Fruit fly (Drosophila melanogaster): ENCODE measurements around the gene lic.

The lic gene

DNA sequence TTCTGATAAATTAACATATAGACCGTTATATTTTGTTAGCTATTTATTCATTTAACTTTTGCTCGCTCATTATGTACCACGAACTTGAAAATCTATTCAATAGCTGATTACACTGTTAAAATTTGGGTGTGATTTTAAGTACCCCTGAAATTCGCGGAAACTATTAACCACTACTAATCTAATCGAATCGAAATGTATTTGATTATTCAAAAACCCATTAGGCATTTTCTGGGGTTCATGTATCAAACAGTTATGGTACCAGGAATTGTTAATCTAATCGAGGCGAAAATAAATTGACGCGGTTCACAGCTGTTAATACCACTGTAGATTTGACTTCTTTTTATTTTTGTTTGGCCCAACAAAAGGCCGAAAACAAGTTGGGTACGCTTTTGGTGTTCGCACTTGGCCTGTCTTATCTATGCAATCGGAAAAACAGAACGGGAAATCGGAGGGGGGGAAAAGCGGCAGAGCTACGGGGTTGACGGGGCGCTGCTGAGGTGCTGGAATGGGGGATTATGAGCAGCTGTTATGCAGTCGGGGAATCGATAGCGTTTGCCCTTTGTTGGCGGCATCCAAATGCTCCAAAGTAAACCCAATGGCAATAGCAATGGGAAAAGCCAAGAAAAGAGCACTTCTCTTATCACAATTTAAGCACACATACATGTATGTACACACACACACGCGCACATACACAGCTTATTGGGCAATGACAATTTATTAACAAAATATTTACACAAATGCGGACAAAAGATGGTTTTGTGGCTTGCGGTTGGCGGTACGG lies 2.7 kb upstream of the lic start (continued):
- TF ChIP-seq cwo (GFP tag; optimal IDR thresholded peaks at IDR 0.05) (no peak), HLH3B (GFP tag; IDR thresholded peaks at IDR 0.05) (0 out of 2 replicates have a peak, but pooled peaks have one; percentile 4), dan (GFP tag; IDR thresholded peaks at IDR 0.05) (no peak), CG10366 (GFP tag; IDR thresholded peaks at IDR 0.05) (no peak), abd-A (tag; optimal IDR thresholded peaks at IDR 0.05) (no peak), CG8089 (GFP tag; optimal IDR thresholded peaks at IDR 0.05) (no peak), kay (GFP tag; optimal IDR thresholded peaks at IDR 0.05) (no peak), CG8765 (GFP tag; IDR thresholded peaks at IDR 0.05) (no peak), CG4282 (GFP tag; optimal IDR thresholded peaks at IDR 0.05) (peak; percentile 16), CG11696 (GFP tag; IDR thresholded peaks at IDR 0.05) (no peak), Sry-β (GFP tag; optimal IDR thresholded peaks at IDR 0.05) (no peak), chn (GFP tag; optimal IDR thresholded peaks at IDR 0.05) (no peak), H2.0 (GFP tag; IDR thresholded peaks at IDR 0.05) (no peak), D19B (GFP tag; optimal IDR thresholded peaks at IDR 0.05) (peak; percentile 30), disco-r (GFP tag; optimal IDR thresholded peaks at IDR 0.05) (no peak), ranshi (GFP tag; IDR thresholded peaks at IDR 0.05) (no peak), Atf6 (GFP tag; IDR thresholded peaks at IDR 0.05) (no peak), CG10274 (GFP tag; optimal IDR thresholded peaks at IDR 0.05) (no peak), pnt (GFP tag; optimal IDR thresholded peaks at IDR 0.05) (no peak), chm (GFP tag; IDR thresholded peaks at IDR 0.05) (0 out of 2 replicates have a peak, but pooled peaks have one; percentile 48), pfk (GFP tag; optimal IDR thresholded peaks at IDR 0.05) (no peak), CG3065 (GFP tag; optimal IDR thresholded peaks at IDR 0.05) (no peak), CG30431 (GFP tag; optimal IDR thresholded peaks at IDR 0.05) (no peak), chinmo (GFP tag; IDR thresholded peaks at IDR 0.05; ENCODE audit: partially characterized antibody) (0 out of 4 replicates have a peak, but pooled peaks have one; percentile 16), CG10267 (tag; optimal IDR thresholded peaks at IDR 0.05) (no peak), CoRest (tag; optimal IDR thresholded peaks at IDR 0.05) (peak; percentile 53), CG9876 (GFP tag; optimal IDR thresholded peaks at IDR 0.05) (no peak), tio (GFP tag; optimal IDR thresholded peaks at IDR 0.05) (no peak), rib (GFP tag; IDR thresholded peaks at IDR 0.05) (no peak), CG6689 (GFP tag; IDR thresholded peaks at IDR 0.05) (peak; percentile 37; the same call in 1 of the 2 replicates), CG10979 (tag; optimal IDR thresholded peaks at IDR 0.05) (peak; percentile 26), gsb (GFP tag; IDR thresholded peaks at IDR 0.05) (no peak), Poxn (GFP tag; IDR thresholded peaks at IDR 0.05) (no peak), CG12659 (GFP tag; optimal IDR thresholded peaks at IDR 0.05) (no peak), Bgb (GFP tag; IDR thresholded peaks at IDR 0.05; ENCODE audit: partially characterized antibody) (no peak), Mes4 (GFP tag; optimal IDR thresholded peaks at IDR 0.05) (no peak), Dfd (GFP tag; optimal IDR thresholded peaks at IDR 0.05) (no peak), lbe (GFP tag; optimal IDR thresholded peaks at IDR 0.05) (no peak), tup (GFP tag; optimal IDR thresholded peaks at IDR 0.05) (no peak), knrl (GFP tag; IDR thresholded peaks at IDR 0.05; ENCODE audit: partially characterized antibody) (no peak), Usf (GFP tag; optimal IDR thresholded peaks at IDR 0.05) (no peak), tll (GFP tag; optimal IDR thresholded peaks at IDR 0.05) (no peak), da (GFP tag; optimal IDR thresholded peaks at IDR 0.05) (no peak), CG32767 (GFP tag; IDR thresholded peaks at IDR 0.05) (no peak), nerfin-1 (tag; optimal IDR thresholded peaks at IDR 0.05) (peak; percentile 16), CG30020 (tag; optimal IDR thresholded peaks at IDR 0.05) (no peak), run (tag; optimal IDR thresholded peaks at IDR 0.05) (no peak), CG3281 (GFP tag; optimal IDR thresholded peaks at IDR 0.05) (peak; percentile 31), CG34422 (GFP tag; IDR thresholded peaks at IDR 0.05) (peak; percentile 47; the same call in 1 of the 3 replicates), CG11085 (GFP tag; IDR thresholded peaks at IDR 0.05) (no peak)

Measured in whole organism, embryonic.